Fruit fly (Drosophila melanogaster): ENCODE measurements around the gene cno.

dm6 chr3R:5212759-5213053 is 4.5 kb downstream of the cno start:
- no peak for TF ChIP-seq h (optimal IDR thresholded peaks at IDR 0.05)
- no peak for TF ChIP-seq Myc (optimal IDR thresholded peaks at IDR 0.05)
- no peak for TF ChIP-seq psq (optimal IDR thresholded peaks at IDR 0.05)
- no peak for TF ChIP-seq insv (optimal IDR thresholded peaks at IDR 0.05)
- no peak for TF ChIP-seq ttk (optimal IDR thresholded peaks at IDR 0.05)
- no peak for TF ChIP-seq Sin3A (optimal IDR thresholded peaks at IDR 0.05)
